Worm (Caenorhabditis elegans) whole organism, L2 larva: Measurements from ENCODE around the gene pdhk-2.

Experiments used
- aly-2 ChIP-seq: fragments of 150-350 bp; optimal IDR thresholded peaks from 2 replicates; lab custom pipeline; 2014; ENCODE audit warnings: missing biosample characterization, missing genetic modification characterization
- ama-1 ChIP-seq: fragments of 150-350 bp; optimal IDR thresholded peaks from 2 replicates; lab custom pipeline; 2018; ENCODE audit warnings: inconsistent platforms
- ceh-82 ChIP-seq: fragments of 150-350 bp; optimal IDR thresholded peaks from 2 replicates; lab custom pipeline; 2014; ENCODE audit warnings: missing biosample characterization, missing genetic modification characterization
- dmd-4 ChIP-seq: sonication (generic microtip); optimal IDR thresholded peaks from 2 replicates; lab custom pipeline; 2017; ENCODE audit warnings: missing biosample characterization, missing genetic modification characterization
- egl-27 ChIP-seq: sonication (generic microtip); optimal IDR thresholded peaks from 3 replicates; lab custom pipeline; 2017; ENCODE audit warnings: missing biosample characterization, missing genetic modification reagents, missing genetic modification characterization
- elt-3 ChIP-seq: sonication (generic microtip); optimal IDR thresholded peaks from 2 replicates; lab custom pipeline; 2017; ENCODE audit warnings: missing biosample characterization, missing genetic modification characterization
- fos-1 ChIP-seq: fragments of 150-350 bp; optimal IDR thresholded peaks from 2 replicates; lab custom pipeline; 2014; ENCODE audit warnings: missing biosample characterization, missing genetic modification characterization
- nhr-12 ChIP-seq: fragments of 150-350 bp; optimal IDR thresholded peaks from 2 replicates; lab custom pipeline; 2014; ENCODE audit warnings: missing biosample characterization, missing genetic modification characterization
- nhr-23 ChIP-seq: fragments of 150-350 bp; optimal IDR thresholded peaks from 2 replicates; lab custom pipeline; 2014; ENCODE audit warnings: missing biosample characterization, missing genetic modification reagents, missing genetic modification characterization
- nhr-25 ChIP-seq: fragments of 150-350 bp; sonication (generic microtip); optimal IDR thresholded peaks from 3 replicates; lab custom pipeline; 2014; ENCODE audit warnings: missing biosample characterization, missing genetic modification characterization
- snpc-4 ChIP-seq: fragments of 150-350 bp; optimal IDR thresholded peaks from 2 replicates; lab custom pipeline; 2014; ENCODE audit warnings: missing biosample characterization, missing genetic modification characterization
- unc-55 ChIP-seq: fragments of 150-350 bp; sonication (generic microtip); optimal IDR thresholded peaks from 3 replicates; lab custom pipeline; 2014; ENCODE audit warnings: missing biosample characterization, missing genetic modification reagents, missing genetic modification characterization
- unc-62 ChIP-seq: fragments of 150-350 bp; optimal IDR thresholded peaks from 2 replicates; lab custom pipeline; 2014; ENCODE audit warnings: missing biosample characterization, missing genetic modification reagents, missing genetic modification characterization
- ztf-4 ChIP-seq: fragments of 150-350 bp; optimal IDR thresholded peaks from 2 replicates; lab custom pipeline; 2014; ENCODE audit warnings: missing biosample characterization, missing genetic modification characterization

DNA sequence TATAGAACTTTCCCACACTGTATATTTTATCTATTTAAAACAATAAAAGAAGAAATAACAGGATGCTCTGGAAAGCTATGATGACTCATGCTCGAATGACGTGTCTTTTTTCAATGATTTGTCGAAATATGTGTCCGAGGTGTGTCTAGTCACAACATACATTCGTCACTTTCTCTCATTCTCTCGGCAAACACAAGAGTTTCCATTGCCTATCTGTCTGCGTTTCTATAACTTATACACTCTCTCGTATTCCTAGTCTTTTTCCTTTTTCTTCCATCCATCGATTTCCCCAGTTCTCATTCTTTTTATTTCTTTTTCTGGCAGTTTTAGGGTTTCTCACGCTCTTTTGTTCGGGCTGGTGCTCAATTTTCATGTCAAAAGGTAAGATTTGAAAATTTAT lies 44.5 kb downstream of the pdhk-2 start:
- TF ChIP-seq elt-3 (tag; lab: Kevin White, UChicago) (no peak), fos-1 (tag; lab: Kevin White, UChicago) (peak; percentile 95), ztf-4 (no peak), aly-2 (tag; lab: Kevin White, UChicago) (no peak), nhr-12 (no peak), nhr-23 (no peak), nhr-25 (tag; lab: Kevin White, UChicago) (no peak), dmd-4 (tag; lab: Kevin White, UChicago) (no peak), unc-62 (GFP tag; lab: Kevin White, UChicago) (no peak), snpc-4 (no peak), ama-1 (lab: Kevin White, UChicago) (peak; percentile 31), ceh-82 (no peak), egl-27 (tag; lab: Kevin White, UChicago) (no peak), unc-55 (GFP tag; lab: Kevin White, UChicago) (peak; percentile 79)
